Worm (Caenorhabditis elegans) whole organism, L1 larva: ENCODE measurements around the gene R02F11.10.

ENCODE experiments used
- aha-1 ChIP-seq: fragments of 150-350 bp; optimal IDR thresholded peaks from 2 replicates; lab custom pipeline; 2014; ENCODE audit warnings: missing biosample characterization, missing genetic modification characterization
- alr-1 ChIP-seq: fragments of 200-800 bp; sonication (Bioruptor generic); optimal IDR thresholded peaks from 2 replicates; lab custom pipeline; 2018; ENCODE audit warnings: borderline replicate concordance, mild to moderate bottlenecking, missing genetic modification characterization, missing compliant biosample characterization
- aly-2 ChIP-seq: fragments of 150-350 bp; optimal IDR thresholded peaks from 2 replicates; lab custom pipeline; 2014; ENCODE audit warnings: missing biosample characterization, missing genetic modification characterization
- ama-1 ChIP-seq: fragments of 150-350 bp; optimal IDR thresholded peaks from 2 replicates; lab custom pipeline; 2014
- elt-3 ChIP-seq, 6 experiments: fragments of 150-350 bp in 1 of 6; sonication (generic microtip); optimal IDR thresholded peaks; 2 replicates each; lab custom pipeline; 2017 to 2018; ENCODE audit warnings: missing biosample characterization in 6 of 6, missing genetic modification characterization in 6 of 6, inconsistent platforms in 1 of 6
- lir-3 ChIP-seq: sonication (generic microtip); optimal IDR thresholded peaks from 2 replicates; lab custom pipeline; 2016; ENCODE audit warnings: mild to moderate bottlenecking, missing genetic modification characterization, moderate library complexity, missing compliant biosample characterization; ENCODE audit not compliant: poor library complexity
- nhr-12 ChIP-seq: sonication (generic microtip); optimal IDR thresholded peaks from 2 replicates; lab custom pipeline; 2017; ENCODE audit warnings: missing biosample characterization, missing genetic modification characterization
- nhr-20 ChIP-seq: sonication (generic microtip); optimal IDR thresholded peaks from 2 replicates; lab custom pipeline; 2016; ENCODE audit warnings: mild to moderate bottlenecking, missing genetic modification characterization, missing compliant biosample characterization
- nhr-28 ChIP-seq: fragments of 150-350 bp; optimal IDR thresholded peaks from 2 replicates; lab custom pipeline; 2014; ENCODE audit warnings: missing biosample characterization, missing genetic modification characterization
- nhr-77 ChIP-seq: fragments of 150-350 bp; optimal IDR thresholded peaks from 2 replicates; lab custom pipeline; 2014; ENCODE audit warnings: missing biosample characterization, missing genetic modification characterization
- nhr-90 ChIP-seq: sonication (generic microtip); optimal IDR thresholded peaks from 2 replicates; lab custom pipeline; 2016; ENCODE audit warnings: mild to moderate bottlenecking, missing genetic modification characterization, missing compliant biosample characterization; ENCODE audit not compliant: poor library complexity
- sptf-1 ChIP-seq: fragments of 150-350 bp; optimal IDR thresholded peaks from 2 replicates; lab custom pipeline; 2014; ENCODE audit warnings: missing biosample characterization, missing genetic modification characterization
- unc-98 ChIP-seq: fragments of 200-800 bp; sonication (Bioruptor generic); IDR thresholded peaks from 2 replicates; pipeline ENCODE4 v1.3.6; 2022; ENCODE audit warnings: missing genetic modification characterization, missing compliant biosample characterization
- zag-1 ChIP-seq: fragments of 150-350 bp; optimal IDR thresholded peaks from 2 replicates; lab custom pipeline; 2014; ENCODE audit warnings: missing biosample characterization, missing genetic modification characterization

ce11 chrV:4800794-4801193 lies 11.9 kb downstream of the R02F11.10 start, which contains the start of gene R02F11.1:
- no peak for TF ChIP-seq unc-98
- no peak for TF ChIP-seq nhr-28 (tag; lab: Kevin White, UChicago)
- no peak for TF ChIP-seq ama-1 (lab: Kevin White, UChicago)
- no peak for TF ChIP-seq aha-1 (tag; lab: Kevin White, UChicago)
- TF ChIP-seq nhr-77 (tag; lab: Kevin White, UChicago) = no peak
- TF ChIP-seq sptf-1 (tag; lab: Kevin White, UChicago) = no peak
- no peak for TF ChIP-seq nhr-90
- no peak for TF ChIP-seq lir-3 (tag; lab: Kevin White, UChicago)
- no peak for TF ChIP-seq alr-1 (tag; lab: Kevin White, UChicago)
- no peak for TF ChIP-seq nhr-20 (tag; lab: Kevin White, UChicago)
- no peak for TF ChIP-seq nhr-12 (tag; lab: Kevin White, UChicago)
- TF ChIP-seq aly-2 = no peak
- no peak for TF ChIP-seq elt-3 (tag; optimal IDR thresholded peaks at IDR 0.05; lab: Kevin White, UChicago)
- no peak for TF ChIP-seq zag-1
